Fruit fly (Drosophila melanogaster) whole organism, embryonic: ENCODE data around the gene ihog.

ENCODE experiments used
- ATbp ChIP-seq: fragments of 200-800 bp; sonication (Bioruptor generic); optimal IDR thresholded peaks from 2 replicates; lab custom pipeline; 2017; ENCODE audit warnings: missing biosample characterization, mild to moderate bottlenecking, missing genetic modification characterization, missing genetic modification reagents
- Bteb2 ChIP-seq: fragments of 200-800 bp; sonication (Bioruptor generic); optimal IDR thresholded peaks from 2 replicates; lab custom pipeline; 2016; ENCODE audit warnings: missing biosample characterization, missing genetic modification characterization
- CG10147 ChIP-seq: fragments of 200-800 bp; sonication (Bioruptor generic); optimal IDR thresholded peaks from 2 replicates; lab custom pipeline; 2019; ENCODE audit warnings: missing biosample characterization, mild to moderate bottlenecking, missing genetic modification characterization, moderate library complexity
- CG12071 ChIP-seq: fragments of 200-800 bp; sonication (Bioruptor generic); optimal IDR thresholded peaks from 3 replicates; lab custom pipeline; 2018; ENCODE audit warnings: missing biosample characterization, mild to moderate bottlenecking, missing genetic modification characterization
- CG12155 ChIP-seq: fragments of 200-800 bp; sonication (Bioruptor generic); optimal IDR thresholded peaks from 3 replicates; lab custom pipeline; 2016; ENCODE audit warnings: missing biosample characterization, missing genetic modification characterization
- CG13775 ChIP-seq: fragments of 200-800 bp; sonication (Bioruptor generic); optimal IDR thresholded peaks from 3 replicates; lab custom pipeline; 2017; ENCODE audit warnings: missing biosample characterization, mild to moderate bottlenecking, missing genetic modification characterization
- CG1529 ChIP-seq: fragments of 200-800 bp; sonication (Bioruptor generic); optimal IDR thresholded peaks from 3 replicates; lab custom pipeline; 2018; ENCODE audit warnings: missing biosample characterization, missing genetic modification characterization
- CG1647 ChIP-seq: fragments of 200-800 bp; sonication (Bioruptor generic); optimal IDR thresholded peaks from 3 replicates; lab custom pipeline; 2016; ENCODE audit warnings: missing biosample characterization, missing genetic modification characterization
- CG18476 ChIP-seq: fragments of 200-800 bp; sonication (Bioruptor generic); optimal IDR thresholded peaks from 2 replicates; lab custom pipeline; 2016; ENCODE audit warnings: missing biosample characterization, mild to moderate bottlenecking, missing genetic modification characterization
- CG18619 ChIP-seq: fragments of 200-800 bp; sonication (Bioruptor generic); optimal IDR thresholded peaks from 3 replicates; lab custom pipeline; 2017; ENCODE audit warnings: missing biosample characterization, mild to moderate bottlenecking, missing genetic modification characterization
- CG2199 ChIP-seq: fragments of 200-800 bp; sonication (Bioruptor generic); IDR thresholded peaks from 3 replicates; pipeline ENCODE4 v1.3.6; 2022; ENCODE audit warnings: missing biosample characterization, missing genetic modification characterization
- CG2712 ChIP-seq: fragments of 200-800 bp; optimal IDR thresholded peaks from 3 replicates; lab custom pipeline; 2019; ENCODE audit warnings: missing biosample characterization, mild to moderate bottlenecking, missing genetic modification characterization, moderate library complexity
- CG3281 ChIP-seq: fragments of 200-800 bp; sonication (Bioruptor generic); optimal IDR thresholded peaks from 3 replicates; lab custom pipeline; 2017; ENCODE audit warnings: missing biosample characterization, mild to moderate bottlenecking, missing genetic modification characterization
- CG42726 ChIP-seq: fragments of 200-800 bp; sonication (Bioruptor generic); IDR thresholded peaks from 2 replicates; pipeline ENCODE4 v1.3.6; 2022; ENCODE audit warnings: missing biosample characterization, missing genetic modification characterization; ENCODE audit not compliant: partially characterized antibody
- CG4820 ChIP-seq: fragments of 200-800 bp; sonication (Bioruptor generic); optimal IDR thresholded peaks from 3 replicates; lab custom pipeline; 2016; ENCODE audit warnings: missing biosample characterization, missing genetic modification characterization
- CG7928 ChIP-seq: fragments of 200-800 bp; sonication (Bioruptor generic); optimal IDR thresholded peaks from 2 replicates; lab custom pipeline; 2017; ENCODE audit warnings: missing biosample characterization, mild to moderate bottlenecking, missing genetic modification characterization
- CG8924 ChIP-seq: fragments of 200-800 bp; optimal IDR thresholded peaks from 3 replicates; lab custom pipeline; 2019; ENCODE audit warnings: missing biosample characterization, mild to moderate bottlenecking, missing genetic modification characterization, moderate library complexity
- Camta ChIP-seq: fragments of 200-800 bp; sonication (Bioruptor generic); optimal IDR thresholded peaks from 2 replicates; lab custom pipeline; 2016; ENCODE audit warnings: missing biosample characterization, missing genetic modification characterization
- Deaf1 ChIP-seq: fragments of 200-800 bp; optimal IDR thresholded peaks from 3 replicates; lab custom pipeline; 2019; ENCODE audit warnings: missing biosample characterization, mild to moderate bottlenecking, missing genetic modification characterization, moderate library complexity
- Doc3 ChIP-seq: fragments of 200-800 bp; sonication (Bioruptor generic); IDR thresholded peaks from 3 replicates; pipeline ENCODE4 v1.3.6; 2022; ENCODE audit warnings: missing biosample characterization, missing genetic modification characterization; ENCODE audit not compliant: partially characterized antibody
- ERR ChIP-seq: fragments of 200-800 bp; sonication (Bioruptor generic); optimal IDR thresholded peaks from 2 replicates; lab custom pipeline; 2016; ENCODE audit warnings: missing biosample characterization, missing genetic modification characterization
- HHEX ChIP-seq: fragments of 200-800 bp; sonication (Bioruptor generic); optimal IDR thresholded peaks from 3 replicates; lab custom pipeline; 2017; ENCODE audit warnings: missing biosample characterization, mild to moderate bottlenecking, missing genetic modification characterization, missing genetic modification reagents
- HLH4C ChIP-seq: fragments of 200-800 bp; sonication (Bioruptor generic); IDR thresholded peaks from 3 replicates; pipeline ENCODE4 v1.3.6; 2022; ENCODE audit warnings: missing biosample characterization, missing genetic modification characterization; ENCODE audit not compliant: partially characterized antibody
- Hey ChIP-seq: fragments of 200-800 bp; sonication (Bioruptor generic); optimal IDR thresholded peaks from 3 replicates; lab custom pipeline; 2018; ENCODE audit warnings: missing biosample characterization, mild to moderate bottlenecking, missing genetic modification characterization
- Lim3 ChIP-seq: fragments of 200-800 bp; sonication (Bioruptor generic); IDR thresholded peaks from 2 replicates; pipeline ENCODE4 v1.3.6; 2022; ENCODE audit warnings: missing biosample characterization, missing genetic modification characterization
- Pdp1 ChIP-seq, 2 experiments: fragments of 200-800 bp; sonication (Bioruptor generic); optimal IDR thresholded peaks; 3 replicates each; lab custom pipeline; 2016; ENCODE audit warnings: missing biosample characterization in 2 of 2, missing genetic modification characterization in 2 of 2, mild to moderate bottlenecking in 1 of 2, moderate library complexity in 1 of 2
- Trl ChIP-seq, 3 experiments: fragments of >200 bp in 2 of 3; fragments of 200-800 bp in 1 of 3; sonication (Bioruptor generic) in 1 of 3; optimal IDR thresholded peaks; 2 replicates in 1 of 3; 3 replicates in 2 of 3; lab custom pipeline; 2016 to 2017; ENCODE audit warnings: missing biosample characterization in 1 of 3, missing genetic modification characterization in 1 of 3
- YL-1 ChIP-seq: fragments of 200-800 bp; sonication (Bioruptor generic); optimal IDR thresholded peaks from 3 replicates; lab custom pipeline; 2017; ENCODE audit warnings: missing biosample characterization, mild to moderate bottlenecking, missing genetic modification characterization
- bsh ChIP-seq, 2 experiments: fragments of 200-800 bp; sonication (Bioruptor generic); optimal IDR thresholded peaks; 2 replicates each; lab custom pipeline; 2017 to 2018; ENCODE audit warnings: mild to moderate bottlenecking in 2 of 2, missing biosample characterization in 2 of 2, missing genetic modification characterization in 2 of 2, moderate library complexity in 1 of 2
- dmrt99B ChIP-seq: fragments of 200-800 bp; sonication (Bioruptor generic); optimal IDR thresholded peaks from 2 replicates; lab custom pipeline; 2018; ENCODE audit warnings: missing biosample characterization, mild to moderate bottlenecking, missing genetic modification characterization, moderate library complexity
- esg ChIP-seq: fragments of 200-800 bp; sonication (Bioruptor generic); conservative IDR thresholded peaks from 2 replicates; pipeline ENCODE4 v1.3.6; 2022; ENCODE audit warnings: missing biosample characterization, missing genetic modification characterization
- gcm2 ChIP-seq: fragments of 200-800 bp; sonication (Bioruptor generic); optimal IDR thresholded peaks from 2 replicates; lab custom pipeline; 2016; ENCODE audit warnings: missing biosample characterization, missing genetic modification characterization
- gfzf ChIP-seq: fragments of 200-800 bp; sonication (Bioruptor generic); optimal IDR thresholded peaks from 2 replicates; lab custom pipeline; 2016; ENCODE audit warnings: missing biosample characterization, mild to moderate bottlenecking, missing genetic modification characterization, moderate library complexity
- gsb-n ChIP-seq: fragments of 200-800 bp; sonication (Bioruptor generic); optimal IDR thresholded peaks from 3 replicates; lab custom pipeline; 2018; ENCODE audit warnings: missing biosample characterization, mild to moderate bottlenecking, missing genetic modification characterization
- knrl ChIP-seq: fragments of 200-800 bp; sonication (Bioruptor generic); IDR thresholded peaks from 3 replicates; pipeline ENCODE4 v1.3.6; 2022; ENCODE audit warnings: missing biosample characterization, missing genetic modification characterization; ENCODE audit not compliant: partially characterized antibody
- lilli ChIP-seq: fragments of 200-800 bp; sonication (Bioruptor generic); optimal IDR thresholded peaks from 3 replicates; lab custom pipeline; 2016; ENCODE audit warnings: missing biosample characterization, missing genetic modification characterization
- pho ChIP-seq: fragments of 200-800 bp; sonication (Bioruptor generic); optimal IDR thresholded peaks from 2 replicates; lab custom pipeline; 2016; ENCODE audit warnings: missing biosample characterization, missing genetic modification characterization
- rib ChIP-seq: fragments of 200-800 bp; sonication (Bioruptor generic); IDR thresholded peaks from 2 replicates; pipeline ENCODE4 v1.3.6; 2022; ENCODE audit warnings: missing biosample characterization, missing genetic modification characterization
- sd ChIP-seq: fragments of 200-800 bp; sonication (Bioruptor generic); optimal IDR thresholded peaks from 3 replicates; lab custom pipeline; 2018; ENCODE audit warnings: missing biosample characterization, mild to moderate bottlenecking, missing genetic modification characterization, moderate library complexity
- sens ChIP-seq: fragments of 200-800 bp; sonication (Bioruptor generic); peaks from one replicate; lab custom pipeline; 2016; ENCODE audit warnings: missing biosample characterization, missing genetic modification characterization
- sna ChIP-seq: fragments of 200-800 bp; sonication (Bioruptor generic); IDR thresholded peaks from 2 replicates; pipeline ENCODE4 v1.3.6; 2022; ENCODE audit warnings: missing biosample characterization, missing genetic modification characterization; ENCODE audit not compliant: partially characterized antibody
- sr ChIP-seq: fragments of 200-800 bp; sonication (Bioruptor generic); IDR thresholded peaks from 3 replicates; pipeline ENCODE4 v1.3.6; 2022; ENCODE audit warnings: missing biosample characterization, missing genetic modification characterization
- ssp ChIP-seq: fragments of 200-800 bp; sonication (Bioruptor generic); IDR thresholded peaks from 2 replicates; pipeline ENCODE4 v1.3.6; 2022; ENCODE audit warnings: missing biosample characterization, missing genetic modification characterization
- ttk ChIP-seq: fragments of 200-800 bp; sonication (Bioruptor generic); IDR thresholded peaks from 2 replicates; pipeline ENCODE4 v2.1.2; 2022; ENCODE audit warnings: missing biosample characterization, missing genetic modification characterization
- wdn ChIP-seq: fragments of 200-800 bp; sonication (Bioruptor generic); IDR thresholded peaks from 2 replicates; pipeline ENCODE4 v1.3.6; 2022; ENCODE audit warnings: missing biosample characterization, missing genetic modification characterization
- wek ChIP-seq: fragments of 200-800 bp; sonication (Bioruptor generic); optimal IDR thresholded peaks from 3 replicates; lab custom pipeline; 2018; ENCODE audit warnings: missing biosample characterization, mild to moderate bottlenecking, missing genetic modification characterization, moderate library complexity
- yki ChIP-seq: fragments of >200 bp; optimal IDR thresholded peaks from 3 replicates; lab custom pipeline; 2018
- z ChIP-seq: fragments of 200-800 bp; sonication (Bioruptor generic); IDR thresholded peaks from 3 replicates; pipeline ENCODE4 v1.3.6; 2022; ENCODE audit warnings: missing biosample characterization, missing genetic modification characterization
- zfh1 ChIP-seq: fragments of 200-800 bp; sonication (Bioruptor generic); IDR thresholded peaks from 3 replicates; pipeline ENCODE4 v1.3.6; 2022; ENCODE audit warnings: missing biosample characterization, missing genetic modification characterization

The ihog gene

DNA sequence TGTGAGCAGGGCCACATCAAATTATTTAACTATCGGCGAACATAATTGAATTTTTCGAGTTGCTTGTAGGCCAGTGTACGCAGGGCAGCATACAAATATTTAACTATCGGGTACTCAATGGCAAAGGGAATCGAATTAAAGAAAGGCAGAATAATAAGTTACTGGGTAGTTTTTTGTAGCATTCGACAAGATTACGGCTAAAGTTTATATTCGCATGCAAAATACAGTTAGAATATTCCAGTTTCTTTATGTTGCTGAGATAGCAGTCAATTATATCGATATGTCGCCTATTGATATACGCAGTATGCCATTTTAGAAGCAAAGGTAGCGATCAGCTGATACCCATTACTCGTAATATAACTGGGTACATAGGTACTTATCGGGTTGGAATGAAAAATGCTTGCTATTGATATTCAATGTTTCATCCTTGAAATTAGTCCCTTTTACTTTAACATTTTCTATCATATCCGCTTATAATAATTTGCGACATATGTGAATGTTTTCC lies 19.5 kb upstream of the ihog start (continued):
- TF ChIP-seq sna (peak; percentile 91), pho (GFP tag; lab: Kevin White, UChicago) (peak; percentile 29), ERR (GFP tag; lab: Kevin White, UChicago) (peak; percentile 54), CG10147 (GFP tag; lab: Kevin White, UChicago) (no peak), sd (tag; lab: Kevin White, UChicago) (peak; percentile 78), lilli (GFP tag; lab: Kevin White, UChicago) (peak; percentile 70), CG1647 (GFP tag; lab: Kevin White, UChicago) (peak; percentile 69), CG2712 (tag; lab: Kevin White, UChicago) (peak; percentile 40), CG42726 (GFP tag; lab: Robert Waterston, UW) (peak; percentile 19; the same call in 1 of the 2 replicates), Bteb2 (peak; percentile 42), gfzf (GFP tag; lab: Kevin White, UChicago) (peak; percentile 1), Doc3 (GFP tag; lab: Robert Waterston, UW) (peak; percentile 91), rib (GFP tag; lab: Robert Waterston, UW) (no peak; the same call in 1 of the 2 replicates), CG4820 (GFP tag; lab: Kevin White, UChicago) (peak; percentile 26), sr (GFP tag; lab: Robert Waterston, UW) (no peak), CG3281 (peak; percentile 18), esg (GFP tag; lab: Robert Waterston, UW) (0 out of 2 replicates have a peak, but pooled peaks have one; percentile 15), wdn (GFP tag; lab: Robert Waterston, UW) (0 out of 2 replicates have a peak, but pooled peaks have one; percentile 44), Deaf1 (tag; lab: Kevin White, UChicago) (peak; percentile 30), CG12155 (GFP tag; lab: Kevin White, UChicago) (no peak), CG18619 (GFP tag; lab: Kevin White, UChicago) (peak; percentile 41), CG1529 (GFP tag; lab: Kevin White, UChicago) (no peak), Lim3 (GFP tag; lab: Robert Waterston, UW) (no peak), knrl (no peak; the same call in 1 of the 3 replicates), ttk (GFP tag; lab: Robert Waterston, UW) (peak; percentile 33; the same call in 1 of the 2 replicates), gsb-n (tag; lab: Kevin White, UChicago) (peak; percentile 15), Hey (no peak), gcm2 (no peak), wek (GFP tag; lab: Kevin White, UChicago) (peak; percentile 26), zfh1 (peak; percentile 51; the same call in 1 of the 3 replicates), CG18476 (GFP tag; lab: Kevin White, UChicago) (peak; percentile 12), z (GFP tag; lab: Robert Waterston, UW) (0 out of 3 replicates have a peak, but pooled peaks have one; percentile 6), Trl (optimal IDR thresholded peaks at IDR 0.05; lab: Kevin White, UChicago) (no peak), Trl (GFP tag; optimal IDR thresholded peaks at IDR 0.05; lab: Kevin White, UChicago) (peak; percentile 29), bsh (GFP tag; optimal IDR thresholded peaks at IDR 0.05; lab: Kevin White, UChicago) (peak in 1 of 2 experiments; percentile 68), HLH4C (GFP tag; lab: Robert Waterston, UW) (peak; percentile 6), ATbp (GFP tag; lab: Kevin White, UChicago) (peak; percentile 10), sens (GFP tag; lab: Kevin White, UChicago) (peak; percentile 92), CG13775 (peak; percentile 54), CG12071 (GFP tag; lab: Kevin White, UChicago) (peak; percentile 44), HHEX (GFP tag; lab: Kevin White, UChicago) (peak; percentile 65), dmrt99B (tag; lab: Kevin White, UChicago) (no peak), CG8924 (tag; lab: Kevin White, UChicago) (peak; percentile 30), Camta (peak; percentile 47), CG2199 (GFP tag; lab: Robert Waterston, UW) (peak; percentile 80; the same call in 2 of the 3 replicates), ssp (0 out of 2 replicates have a peak, but pooled peaks have one; percentile 20), YL-1 (GFP tag; lab: Kevin White, UChicago) (peak; percentile 22), yki (lab: Kevin White, UChicago) (no peak), CG7928 (GFP tag; lab: Kevin White, UChicago) (peak; percentile 86), Pdp1 (GFP tag; optimal IDR thresholded peaks at IDR 0.05; lab: Kevin White, UChicago) (peak; percentile 33 to 62)
